Worm (Caenorhabditis elegans): Measurements from ENCODE around the gene F54C9.7.

The F54C9.7 gene

ce11 chrII:8607662-8608061 is 34.5 kb downstream of the F54C9.7 start, which contains the start of gene F28C6.10:
Gene F28C6.10 (plus strand): TSS chrII:8607962.
- TF ChIP-seq ztf-23 (GFP tag; IDR thresholded peaks at IDR 0.05) = no peak
- TF ChIP-seq flt-1 (GFP tag; IDR thresholded peaks at IDR 0.05) = no peak
- TF ChIP-seq ztf-29 (GFP tag; IDR thresholded peaks at IDR 0.05) = no peak
- TF ChIP-seq tab-1 (GFP tag; IDR thresholded peaks at IDR 0.05) = no peak
- no peak for TF ChIP-seq klf-2 (GFP tag; conservative IDR thresholded peaks at IDR 0.05)
- TF ChIP-seq med-1 (GFP tag; optimal IDR thresholded peaks at IDR 0.05; ENCODE audit: insufficient read depth) = no peak
- no peak for TF ChIP-seq ref-1 (GFP tag; conservative IDR thresholded peaks at IDR 0.05)
- no peak for TF ChIP-seq T22C8.4 (GFP tag; IDR thresholded peaks at IDR 0.05)
- no peak for TF ChIP-seq cog-1 (tag; optimal IDR thresholded peaks at IDR 0.05)

DNA sequence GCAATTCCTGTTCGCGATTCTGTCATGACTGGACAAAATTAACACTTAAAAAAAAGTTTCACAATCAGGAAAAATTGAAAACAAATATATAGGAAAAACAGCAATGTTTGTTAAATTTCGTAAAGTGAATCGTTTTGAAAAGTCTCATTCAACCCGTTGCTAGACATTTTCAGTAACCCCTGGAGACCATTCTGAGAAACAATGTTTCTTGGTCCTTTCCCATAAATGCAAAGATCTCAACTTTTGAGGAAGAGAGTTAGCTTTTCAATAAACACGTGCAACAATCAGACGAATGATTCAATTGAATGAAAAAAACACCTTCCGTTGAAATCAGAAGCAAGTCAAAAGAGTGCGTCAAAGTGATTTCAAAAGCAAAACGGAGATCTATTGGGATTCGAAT is 36.9 kb downstream of the F54C9.7 start, which contains the start of gene F28C6.9:
Gene F28C6.9, minus strand, starts transcription at position 101 of the 400 bp plus-strand sequence.
- TF ChIP-seq ztf-29 (GFP tag; IDR thresholded peaks at IDR 0.05) (no peak), flt-1 (GFP tag; IDR thresholded peaks at IDR 0.05) (no peak), cog-1 (tag; optimal IDR thresholded peaks at IDR 0.05) (no peak), klf-2 (GFP tag; conservative IDR thresholded peaks at IDR 0.05) (no peak), ref-1 (GFP tag; conservative IDR thresholded peaks at IDR 0.05) (no peak), T22C8.4 (GFP tag; IDR thresholded peaks at IDR 0.05) (no peak), tab-1 (GFP tag; IDR thresholded peaks at IDR 0.05) (no peak), med-1 (GFP tag; optimal IDR thresholded peaks at IDR 0.05; ENCODE audit: insufficient read depth) (no peak), ztf-23 (GFP tag; IDR thresholded peaks at IDR 0.05) (no peak)

ce11 chrII:8610585-8610984 is 37.4 kb downstream of the F54C9.7 start:
- TF ChIP-seq ztf-29 (GFP tag; IDR thresholded peaks at IDR 0.05) = no peak
- TF ChIP-seq flt-1 (GFP tag; IDR thresholded peaks at IDR 0.05) = no peak
- no peak for TF ChIP-seq tab-1 (GFP tag; IDR thresholded peaks at IDR 0.05)
- no peak for TF ChIP-seq ztf-23 (GFP tag; IDR thresholded peaks at IDR 0.05)
- TF ChIP-seq klf-2 (GFP tag; conservative IDR thresholded peaks at IDR 0.05) = no peak
- no peak for TF ChIP-seq med-1 (GFP tag; optimal IDR thresholded peaks at IDR 0.05; ENCODE audit: insufficient read depth)
- no peak for TF ChIP-seq T22C8.4 (GFP tag; IDR thresholded peaks at IDR 0.05)
- TF ChIP-seq cog-1 (tag; optimal IDR thresholded peaks at IDR 0.05) = no peak
- TF ChIP-seq ref-1 (GFP tag; conservative IDR thresholded peaks at IDR 0.05) = no peak

ce11 chrII:8611330-8611729 is 38.2 kb downstream of the F54C9.7 start:
- TF ChIP-seq ref-1 (GFP tag; conservative IDR thresholded peaks at IDR 0.05) (no peak), tab-1 (GFP tag; IDR thresholded peaks at IDR 0.05) (no peak), T22C8.4 (GFP tag; IDR thresholded peaks at IDR 0.05) (no peak), cog-1 (tag; optimal IDR thresholded peaks at IDR 0.05) (no peak), klf-2 (GFP tag; conservative IDR thresholded peaks at IDR 0.05) (no peak), ztf-29 (GFP tag; IDR thresholded peaks at IDR 0.05) (no peak), med-1 (GFP tag; optimal IDR thresholded peaks at IDR 0.05; ENCODE audit: insufficient read depth) (no peak), ztf-23 (GFP tag; IDR thresholded peaks at IDR 0.05) (no peak), flt-1 (GFP tag; IDR thresholded peaks at IDR 0.05) (no peak)

ce11 chrII:8612470-8612869 is 39.3 kb downstream of the F54C9.7 start, which contains the start of gene T22C8.1:
Gene T22C8.1 (plus strand): TSS chrII:8612770.
- TF ChIP-seq cog-1 (tag; optimal IDR thresholded peaks at IDR 0.05) = no peak
- no peak for TF ChIP-seq ztf-23 (GFP tag; IDR thresholded peaks at IDR 0.05)
- no peak for TF ChIP-seq tab-1 (GFP tag; IDR thresholded peaks at IDR 0.05)
- TF ChIP-seq T22C8.4 (GFP tag; IDR thresholded peaks at IDR 0.05) = no peak
- no peak for TF ChIP-seq med-1 (GFP tag; optimal IDR thresholded peaks at IDR 0.05; ENCODE audit: insufficient read depth)
- no peak for TF ChIP-seq ztf-29 (GFP tag; IDR thresholded peaks at IDR 0.05)
- no peak for TF ChIP-seq klf-2 (GFP tag; conservative IDR thresholded peaks at IDR 0.05)
- no peak for TF ChIP-seq ref-1 (GFP tag; conservative IDR thresholded peaks at IDR 0.05)
- no peak for TF ChIP-seq flt-1 (GFP tag; IDR thresholded peaks at IDR 0.05)

ce11 chrII:8616155-8616554 is 43.0 kb downstream of the F54C9.7 start:
- no peak for TF ChIP-seq med-1 (GFP tag; optimal IDR thresholded peaks at IDR 0.05; ENCODE audit: insufficient read depth)
- no peak for TF ChIP-seq tab-1 (GFP tag; IDR thresholded peaks at IDR 0.05)
- no peak for TF ChIP-seq cog-1 (tag; optimal IDR thresholded peaks at IDR 0.05)
- TF ChIP-seq ztf-23 (GFP tag; IDR thresholded peaks at IDR 0.05) = no peak
- TF ChIP-seq T22C8.4 (GFP tag; IDR thresholded peaks at IDR 0.05) = no peak
- TF ChIP-seq flt-1 (GFP tag; IDR thresholded peaks at IDR 0.05) = no peak
- no peak for TF ChIP-seq klf-2 (GFP tag; conservative IDR thresholded peaks at IDR 0.05)
- TF ChIP-seq ztf-29 (GFP tag; IDR thresholded peaks at IDR 0.05) = no peak
- no peak for TF ChIP-seq ref-1 (GFP tag; conservative IDR thresholded peaks at IDR 0.05)

ce11 chrII:8617516-8617915 is 44.4 kb downstream of the F54C9.7 start, which contains the start of gene chhy-1:
Gene chhy-1 (minus strand): TSS chrII:8617616.
- no peak for TF ChIP-seq med-1 (GFP tag; optimal IDR thresholded peaks at IDR 0.05; ENCODE audit: insufficient read depth)
- TF ChIP-seq klf-2 (GFP tag; conservative IDR thresholded peaks at IDR 0.05) = no peak
- no peak for TF ChIP-seq flt-1 (GFP tag; IDR thresholded peaks at IDR 0.05)
- TF ChIP-seq ztf-29 (GFP tag; IDR thresholded peaks at IDR 0.05) = no peak
- no peak for TF ChIP-seq ref-1 (GFP tag; conservative IDR thresholded peaks at IDR 0.05)
- no peak for TF ChIP-seq cog-1 (tag; optimal IDR thresholded peaks at IDR 0.05)
- TF ChIP-seq tab-1 (GFP tag; IDR thresholded peaks at IDR 0.05) = no peak
- no peak for TF ChIP-seq ztf-23 (GFP tag; IDR thresholded peaks at IDR 0.05)
- TF ChIP-seq T22C8.4 (GFP tag; IDR thresholded peaks at IDR 0.05) = no peak

DNA sequence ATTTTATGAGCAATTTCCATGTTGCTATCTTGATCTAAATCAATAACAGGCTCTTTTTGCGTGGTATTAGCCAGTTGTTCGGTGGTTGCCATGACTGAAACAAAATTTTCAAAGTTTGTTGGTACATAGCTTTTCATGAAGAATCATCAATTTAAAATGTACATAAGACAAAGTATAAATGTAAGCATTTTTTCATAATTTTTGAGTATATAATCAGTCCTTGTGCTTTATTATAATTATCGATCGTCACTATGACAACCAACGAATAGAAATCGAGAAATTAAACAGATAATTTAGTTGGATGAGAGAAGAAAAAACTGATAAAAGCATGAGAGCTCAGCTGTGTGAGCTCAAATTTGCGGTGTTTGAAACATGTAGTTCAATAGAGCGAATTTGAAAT is 48.7 kb downstream of the F54C9.7 start, which contains the start of gene T22C8.3:
Gene T22C8.3, minus strand, starts transcription at position 101 of the 400 bp plus-strand sequence.
- no peak for TF ChIP-seq T22C8.4 (GFP tag; IDR thresholded peaks at IDR 0.05)
- no peak for TF ChIP-seq flt-1 (GFP tag; IDR thresholded peaks at IDR 0.05)
- TF ChIP-seq tab-1 (GFP tag; IDR thresholded peaks at IDR 0.05) = no peak
- no peak for TF ChIP-seq cog-1 (tag; optimal IDR thresholded peaks at IDR 0.05)
- no peak for TF ChIP-seq ztf-29 (GFP tag; IDR thresholded peaks at IDR 0.05)
- no peak for TF ChIP-seq ref-1 (GFP tag; conservative IDR thresholded peaks at IDR 0.05)
- TF ChIP-seq ztf-23 (GFP tag; IDR thresholded peaks at IDR 0.05) = no peak
- TF ChIP-seq med-1 (GFP tag; optimal IDR thresholded peaks at IDR 0.05; ENCODE audit: insufficient read depth) = no peak
- TF ChIP-seq klf-2 (GFP tag; conservative IDR thresholded peaks at IDR 0.05) = no peak

DNA sequence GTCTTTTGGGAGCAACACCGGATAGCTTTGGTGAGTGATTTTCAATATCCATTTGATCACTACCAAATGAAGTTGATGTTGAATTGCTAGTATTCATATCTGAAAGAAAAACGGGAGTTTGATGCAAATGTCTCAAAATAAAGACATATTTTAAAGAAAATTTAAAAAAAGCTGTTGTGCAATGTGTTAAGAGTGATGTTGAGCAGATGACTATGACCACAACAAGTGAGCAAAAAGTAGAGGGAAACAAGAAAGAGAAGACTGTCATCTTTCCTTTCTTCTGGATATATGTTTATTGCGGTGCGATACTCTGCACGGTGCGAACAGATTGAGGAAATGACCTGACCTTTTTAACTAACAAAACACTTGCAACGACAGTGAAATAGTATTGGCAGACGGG is 50.3 kb downstream of the F54C9.7 start, which contains the start of gene T22C8.4:
Gene T22C8.4, minus strand, starts transcription at position 101 of the 400 bp plus-strand sequence.
- TF ChIP-seq ref-1 (GFP tag; conservative IDR thresholded peaks at IDR 0.05) = no peak
- no peak for TF ChIP-seq tab-1 (GFP tag; IDR thresholded peaks at IDR 0.05)
- TF ChIP-seq klf-2 (GFP tag; conservative IDR thresholded peaks at IDR 0.05) = no peak
- no peak for TF ChIP-seq med-1 (GFP tag; optimal IDR thresholded peaks at IDR 0.05; ENCODE audit: insufficient read depth)
